Worm (Caenorhabditis elegans): Measurements from ENCODE around the gene B0034.4.

Gene B0034.4

DNA sequence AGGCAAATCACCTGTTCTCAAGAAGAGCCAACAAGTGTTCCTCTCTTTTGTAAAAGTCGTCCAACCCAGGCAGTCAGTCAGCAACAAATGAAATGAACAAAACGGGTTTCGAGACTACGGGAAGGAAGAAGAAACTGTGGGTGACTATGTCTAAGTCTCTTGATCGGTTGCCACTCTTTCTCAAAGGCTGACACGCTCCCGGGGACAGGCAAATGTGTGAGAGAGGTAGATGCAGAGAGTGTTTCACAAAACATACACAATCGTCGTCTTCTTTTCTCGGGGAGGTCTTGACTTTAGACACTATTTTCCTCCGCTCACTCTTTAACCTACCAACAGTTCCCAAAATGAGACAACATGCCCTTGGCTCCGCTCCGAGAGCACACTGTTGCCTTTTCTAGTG lies 38.2 kb downstream of the B0034.4 start (continued):
- TF ChIP-seq grh-1 (GFP tag; IDR thresholded peaks at IDR 0.05): no peak
- peak; percentile 18 for TF ChIP-seq nhr-20 (tag; optimal IDR thresholded peaks at IDR 0.05)
- peak; percentile 54 for TF ChIP-seq blmp-1 (tag; optimal IDR thresholded peaks at IDR 0.05)
- TF ChIP-seq lsy-2 (tag; optimal IDR thresholded peaks at IDR 0.05): peak in 1 of 2 experiments; percentile 40
- TF ChIP-seq unc-130 (tag; optimal IDR thresholded peaks at IDR 0.05): no peak
- no peak for TF ChIP-seq ceh-88 (GFP tag; IDR thresholded peaks at IDR 0.05)
- TF ChIP-seq C34B4.2 (tag; optimal IDR thresholded peaks at IDR 0.05): no peak
- no peak for TF ChIP-seq lin-13 (GFP tag; optimal IDR thresholded peaks at IDR 0.05)
- TF ChIP-seq snpc-4 (tag; optimal IDR thresholded peaks at IDR 0.05): no peak
- TF ChIP-seq lin-14 (GFP tag; optimal IDR thresholded peaks at IDR 0.05): peak; percentile 76
- TF ChIP-seq Y116A8C.19 (tag; optimal IDR thresholded peaks at IDR 0.05; ENCODE audit: borderline replicate concordance): no peak
- no peak for TF ChIP-seq pax-3 (tag; optimal IDR thresholded peaks at IDR 0.05)
- no peak for TF ChIP-seq nhr-237 (tag; optimal IDR thresholded peaks at IDR 0.05)
- TF ChIP-seq ces-1 (GFP tag; optimal IDR thresholded peaks at IDR 0.05): no peak
- no peak for TF ChIP-seq zag-1 (tag; optimal IDR thresholded peaks at IDR 0.05)
- no peak for TF ChIP-seq pag-3 (tag; optimal IDR thresholded peaks at IDR 0.05; ENCODE audit: borderline replicate concordance, insufficient read depth)
- peak; percentile 37 for TF ChIP-seq C16A3.4 (tag; optimal IDR thresholded peaks at IDR 0.05)
- TF ChIP-seq ceh-8 (GFP tag; optimal IDR thresholded peaks at IDR 0.05): no peak
- no peak for TF ChIP-seq nhr-47 (tag; optimal IDR thresholded peaks at IDR 0.05)
- TF ChIP-seq jun-1 (tag; optimal IDR thresholded peaks at IDR 0.05): peak; percentile 19
- TF ChIP-seq unc-62 (GFP tag; optimal IDR thresholded peaks at IDR 0.05): no peak
- no peak for TF ChIP-seq ztf-11 (tag; optimal IDR thresholded peaks at IDR 0.05)
- no peak for TF ChIP-seq nhr-19 (GFP tag; conservative IDR thresholded peaks at IDR 0.05)
- TF ChIP-seq lin-15B (tag; optimal IDR thresholded peaks at IDR 0.05): no peak
- TF ChIP-seq sox-4 (tag; optimal IDR thresholded peaks at IDR 0.05): no peak
- no peak for TF ChIP-seq dsc-1 (tag; optimal IDR thresholded peaks at IDR 0.05)
- TF ChIP-seq snu-23 (GFP tag; optimal IDR thresholded peaks at IDR 0.05): peak; percentile 36
- TF ChIP-seq isw-1 (GFP tag; IDR thresholded peaks at IDR 0.05): no peak
- TF ChIP-seq elt-3 (tag; optimal IDR thresholded peaks at IDR 0.05): peak in 2 of 6 experiments; percentile 12 to 53
- no peak for TF ChIP-seq nhr-12 (tag; optimal IDR thresholded peaks at IDR 0.05)

DNA sequence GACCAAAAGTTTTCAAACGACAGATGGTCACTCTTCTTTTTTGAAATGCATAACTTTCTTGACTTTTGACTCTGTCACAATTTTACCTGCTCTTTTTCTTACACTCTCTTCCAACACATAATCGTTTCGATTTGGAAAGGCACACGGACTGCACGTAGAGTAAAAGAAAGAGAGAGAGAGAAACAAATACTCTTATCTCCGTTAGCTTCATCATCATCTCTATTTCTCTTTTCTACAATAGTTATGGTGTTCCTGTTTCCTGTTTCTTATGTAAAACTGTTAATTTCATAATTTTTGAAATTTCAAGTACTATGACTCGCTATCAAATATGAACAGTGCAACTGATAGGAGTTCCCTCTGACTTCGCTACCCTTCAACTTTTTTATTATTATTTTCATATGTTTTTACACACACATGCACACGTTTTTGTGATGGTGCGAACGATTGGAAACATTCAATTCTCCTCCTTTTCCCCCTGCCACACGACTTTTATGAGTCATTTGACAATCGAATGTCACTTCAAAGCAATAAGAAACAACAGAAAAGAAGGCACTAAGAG lies 39.2 kb downstream of the B0034.4 start:
- peak; percentile 61 for TF ChIP-seq elt-2 (tag; optimal IDR thresholded peaks at IDR 0.05)
- TF ChIP-seq ceh-82 (tag; optimal IDR thresholded peaks at IDR 0.05): no peak
- TF ChIP-seq pax-3 (tag; optimal IDR thresholded peaks at IDR 0.05): no peak
- no peak for TF ChIP-seq ceh-90 (tag; optimal IDR thresholded peaks at IDR 0.05)
- TF ChIP-seq F16B12.6 (tag; optimal IDR thresholded peaks at IDR 0.05): no peak
- no peak for TF ChIP-seq snu-23 (GFP tag; optimal IDR thresholded peaks at IDR 0.05)
- no peak for TF ChIP-seq ztf-4 (tag; optimal IDR thresholded peaks at IDR 0.05)
- TF ChIP-seq lin-14 (GFP tag; optimal IDR thresholded peaks at IDR 0.05): peak; percentile 42
- no peak for TF ChIP-seq dpl-1 (GFP tag; optimal IDR thresholded peaks at IDR 0.05)
- TF ChIP-seq nhr-90 (tag; optimal IDR thresholded peaks at IDR 0.05; ENCODE audit: poor library complexity): no peak
- TF ChIP-seq lin-15B (tag; optimal IDR thresholded peaks at IDR 0.05): no peak
- TF ChIP-seq nhr-28 (tag; optimal IDR thresholded peaks at IDR 0.05): no peak
- no peak for TF ChIP-seq lsy-2 (tag; optimal IDR thresholded peaks at IDR 0.05)
- no peak for TF ChIP-seq hlh-17 (GFP tag; optimal IDR thresholded peaks at IDR 0.05; ENCODE audit: borderline replicate concordance)
- TF ChIP-seq elt-3 (tag; optimal IDR thresholded peaks at IDR 0.05): no peak
- TF ChIP-seq efl-3 (GFP tag; optimal IDR thresholded peaks at IDR 0.05): no peak
- no peak for TF ChIP-seq sox-4 (tag; optimal IDR thresholded peaks at IDR 0.05)
- TF ChIP-seq lin-35 (GFP tag; optimal IDR thresholded peaks at IDR 0.05): peak in 1 of 2 experiments; percentile 28
- TF ChIP-seq unc-98 (GFP tag; IDR thresholded peaks at IDR 0.05): no peak
- TF ChIP-seq jun-1 (tag; optimal IDR thresholded peaks at IDR 0.05): peak; percentile 18
- TF ChIP-seq skn-1 (tag; optimal IDR thresholded peaks at IDR 0.05): no peak
- TF ChIP-seq nhr-77 (tag; optimal IDR thresholded peaks at IDR 0.05): no peak
- TF ChIP-seq mab-9 (GFP tag; IDR thresholded peaks at IDR 0.05): no peak
- TF ChIP-seq lir-3 (tag; optimal IDR thresholded peaks at IDR 0.05; ENCODE audit: poor library complexity): no peak
- no peak for TF ChIP-seq aly-2 (tag; optimal IDR thresholded peaks at IDR 0.05)
- no peak for TF ChIP-seq Y116A8C.19 (tag; optimal IDR thresholded peaks at IDR 0.05; ENCODE audit: borderline replicate concordance)
- TF ChIP-seq ceh-63 (GFP tag; optimal IDR thresholded peaks at IDR 0.05): no peak
- no peak for TF ChIP-seq fkh-4 (tag; optimal IDR thresholded peaks at IDR 0.05; ENCODE audit: borderline replicate concordance)
- TF ChIP-seq pag-3 (tag; optimal IDR thresholded peaks at IDR 0.05; ENCODE audit: borderline replicate concordance, insufficient read depth): no peak
- TF ChIP-seq ama-1 (optimal IDR thresholded peaks at IDR 0.05): no peak

All from whole organism, L1 larva.